Worm (Caenorhabditis elegans): ENCODE data around the gene T24A6.1.
"Not testable (repeated sequence)": the region's sequence is repeated elsewhere in the genome, so short reads cannot be mapped to it uniquely, and the experiment has no call there.

Gene T24A6.1

DNA sequence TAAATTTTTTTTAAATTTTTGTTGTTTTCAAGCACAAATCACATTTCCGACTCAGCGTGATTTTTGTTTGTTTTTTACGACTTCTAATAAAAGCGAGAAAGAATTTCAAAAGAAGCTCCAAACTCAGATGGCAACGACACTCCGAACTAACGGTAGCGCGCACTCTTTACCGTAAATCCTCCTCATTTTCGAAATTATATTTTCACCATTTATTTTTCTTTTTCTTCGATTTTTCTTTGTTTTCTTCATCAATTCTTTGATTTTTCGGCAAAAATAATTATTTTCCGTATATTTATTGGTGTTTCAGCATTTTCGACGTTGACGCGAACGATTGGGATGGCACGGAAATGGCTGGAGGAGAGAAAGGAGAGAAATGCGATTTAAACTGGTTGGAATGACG is at the start of gene T24A6.1:
Gene T24A6.1 (plus strand): TSS at position 301 of the 400 bp plus-strand sequence.
- TF ChIP-seq dao-5, him-1, W03F9.2 (tag; optimal IDR thresholded peaks at IDR 0.05): not testable (repeated sequence)

DNA sequence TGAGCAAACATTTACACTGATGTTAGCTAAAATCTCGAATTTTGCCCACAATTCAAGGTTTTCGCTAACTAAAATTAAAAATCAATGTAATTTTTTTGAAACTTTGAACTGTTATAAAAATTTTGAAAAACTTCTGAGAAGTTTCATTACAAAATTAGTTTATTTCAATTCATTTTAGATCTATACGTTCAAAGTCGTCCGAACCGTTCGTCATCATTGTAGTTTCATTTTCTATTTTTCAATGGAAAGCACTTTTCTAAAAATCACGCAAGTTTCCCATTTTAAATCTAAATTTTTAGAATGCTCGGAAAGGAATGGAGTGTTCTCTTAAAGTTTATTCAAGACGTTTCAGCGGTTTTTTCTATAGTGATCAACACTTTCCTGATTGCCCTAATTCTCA is 49.0 kb upstream of the T24A6.1 start, which contains the start of gene str-228:
Gene str-228 (plus strand): TSS at position 301 of the 400 bp plus-strand sequence.
- TF ChIP-seq dao-5 (tag; optimal IDR thresholded peaks at IDR 0.05) (no peak), W03F9.2 (tag; optimal IDR thresholded peaks at IDR 0.05) (no peak), him-1 (tag; optimal IDR thresholded peaks at IDR 0.05) (no peak)

DNA sequence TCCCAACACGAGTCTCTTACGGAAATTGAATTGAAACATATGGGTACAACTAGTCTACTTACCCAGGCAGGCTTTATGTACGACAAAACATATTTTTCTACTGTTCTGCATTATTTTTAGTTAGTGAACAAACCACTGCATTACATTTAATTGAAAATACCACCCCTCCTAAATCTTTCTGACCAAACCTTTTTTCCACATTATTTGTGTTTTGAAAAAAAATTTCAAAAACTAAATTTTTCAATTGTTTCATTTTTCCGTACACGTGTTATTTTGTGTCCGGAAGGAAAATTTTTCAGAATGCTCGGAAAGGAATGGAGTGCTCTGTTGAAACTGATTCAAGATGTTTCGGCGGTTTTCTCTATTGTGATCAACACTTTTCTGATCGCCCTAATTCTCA is 46.5 kb upstream of the T24A6.1 start, which contains the start of gene str-226:
Gene str-226 (plus strand): TSS at position 301 of the 400 bp plus-strand sequence.
- TF ChIP-seq dao-5 (tag; optimal IDR thresholded peaks at IDR 0.05) (no peak), W03F9.2 (tag; optimal IDR thresholded peaks at IDR 0.05) (no peak), him-1 (tag; optimal IDR thresholded peaks at IDR 0.05) (no peak)

DNA sequence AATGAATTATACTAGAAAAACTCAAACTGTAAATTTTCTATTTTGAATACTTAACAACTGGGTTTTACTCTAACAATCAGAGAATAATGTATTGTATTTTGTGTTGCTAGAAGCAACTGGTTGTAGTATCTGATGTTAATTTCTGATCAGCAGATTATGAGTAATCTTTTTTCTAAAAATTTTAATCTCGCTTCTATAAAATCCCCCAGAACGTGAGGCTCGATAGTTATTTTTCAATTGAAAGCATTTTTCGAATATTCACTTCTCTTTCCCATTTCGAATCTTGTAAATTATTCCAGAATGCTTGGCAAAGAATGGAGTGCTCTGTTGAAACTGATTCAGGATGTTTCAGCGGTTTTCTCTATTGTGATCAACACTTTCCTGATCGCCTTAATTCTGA is 41.0 kb upstream of the T24A6.1 start, which contains the start of gene str-227:
Gene str-227 (plus strand): TSS at position 301 of the 400 bp plus-strand sequence.
- no peak for TF ChIP-seq dao-5 (tag; optimal IDR thresholded peaks at IDR 0.05)
- TF ChIP-seq him-1 (tag; optimal IDR thresholded peaks at IDR 0.05): no peak
- no peak for TF ChIP-seq W03F9.2 (tag; optimal IDR thresholded peaks at IDR 0.05)

DNA sequence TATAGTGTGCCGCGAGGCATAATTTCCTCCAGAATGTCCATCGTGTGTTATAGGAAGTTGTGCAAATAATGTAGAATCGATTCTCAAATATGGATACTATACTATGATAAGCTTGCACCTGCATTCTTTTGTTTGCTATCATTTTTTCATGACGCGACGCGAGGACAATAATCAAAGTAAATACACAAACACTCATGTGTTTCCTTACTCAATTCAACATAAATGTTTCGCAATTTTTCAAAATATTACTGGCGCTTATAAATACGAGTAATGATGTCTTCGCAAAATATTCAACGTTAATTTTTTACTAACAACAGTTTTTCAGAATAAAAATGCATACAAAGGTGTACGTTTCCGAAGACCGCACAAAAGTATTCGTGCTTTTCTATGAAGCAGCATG is 35.6 kb upstream of the T24A6.1 start, which contains the start of gene irg-1:
Gene irg-1 (plus strand): TSS at position 326 of the 400 bp plus-strand sequence.
- TF ChIP-seq dao-5 (tag; optimal IDR thresholded peaks at IDR 0.05) (no peak), him-1 (tag; optimal IDR thresholded peaks at IDR 0.05) (no peak), W03F9.2 (tag; optimal IDR thresholded peaks at IDR 0.05) (no peak)

DNA sequence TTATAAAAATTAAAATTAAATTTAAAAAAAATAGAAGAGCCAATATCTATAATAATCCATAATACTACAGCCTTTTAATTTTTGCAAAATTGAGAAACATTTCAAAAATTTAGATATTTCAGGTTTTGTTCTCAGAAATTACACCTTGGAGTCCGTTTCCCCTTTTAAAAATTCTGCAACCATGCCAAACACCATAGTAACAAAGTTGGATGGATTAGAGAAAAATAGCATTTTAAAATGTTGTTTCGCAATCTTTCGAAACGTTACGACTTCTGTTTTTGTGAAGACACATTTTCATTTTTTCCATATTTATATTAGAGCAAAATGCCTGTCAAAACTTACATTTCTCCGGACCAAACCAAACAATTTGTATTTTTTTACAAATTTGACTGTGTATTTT is 33.9 kb upstream of the T24A6.1 start, which contains the start of gene T24A6.7:
Gene T24A6.7 (plus strand): TSS at position 301 of the 400 bp plus-strand sequence.
- no peak for TF ChIP-seq W03F9.2 (tag; optimal IDR thresholded peaks at IDR 0.05)

DNA sequence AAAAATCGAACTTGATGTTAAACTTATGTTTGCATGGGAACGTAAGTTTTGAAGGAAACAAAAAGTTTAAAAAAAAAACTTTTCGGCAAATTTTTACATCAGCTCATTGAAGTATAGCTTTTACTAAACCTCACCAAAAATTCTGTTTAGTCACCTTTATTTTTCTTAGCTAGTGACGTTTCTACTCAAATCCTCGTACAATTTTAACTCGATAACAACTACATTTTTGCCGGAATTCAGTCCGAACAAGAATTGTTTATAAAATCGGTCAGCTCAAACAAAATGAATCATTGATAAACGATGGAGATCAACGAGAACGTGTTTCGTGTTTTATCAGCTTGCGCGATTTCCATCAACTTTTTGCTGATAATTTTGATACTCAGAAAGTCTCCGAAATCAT is 32.0 kb upstream of the T24A6.1 start, which contains the start of gene str-260:
Gene str-260 (plus strand): TSS at position 301 of the 400 bp plus-strand sequence.
- TF ChIP-seq W03F9.2 (tag; optimal IDR thresholded peaks at IDR 0.05) (no peak), him-1 (tag; optimal IDR thresholded peaks at IDR 0.05) (no peak), dao-5 (tag; optimal IDR thresholded peaks at IDR 0.05) (no peak)

DNA sequence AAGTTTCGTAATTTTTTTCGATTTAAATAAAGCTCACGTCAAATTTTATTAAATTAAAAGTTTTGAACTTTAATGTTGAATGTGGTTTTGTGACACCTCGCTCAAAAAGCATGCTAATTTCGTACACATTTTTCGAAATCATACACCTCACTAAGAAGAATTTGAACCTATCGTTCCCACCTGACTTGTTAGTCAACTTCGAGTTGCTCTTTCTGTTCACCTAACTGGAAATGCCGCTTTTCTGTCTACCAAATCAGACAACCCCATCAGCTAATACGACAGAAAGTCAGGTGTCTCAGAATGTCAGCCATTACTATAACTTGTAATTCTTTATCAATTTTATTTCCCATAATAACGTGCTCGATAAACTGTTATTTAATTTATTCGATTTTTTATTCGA is 28.4 kb upstream of the T24A6.1 start, which contains the start of gene srbc-66:
Gene srbc-66 (plus strand): TSS at position 301 of the 400 bp plus-strand sequence.
- TF ChIP-seq dao-5 (tag; optimal IDR thresholded peaks at IDR 0.05) (no peak), W03F9.2 (tag; optimal IDR thresholded peaks at IDR 0.05) (no peak), him-1 (tag; optimal IDR thresholded peaks at IDR 0.05) (no peak)

DNA sequence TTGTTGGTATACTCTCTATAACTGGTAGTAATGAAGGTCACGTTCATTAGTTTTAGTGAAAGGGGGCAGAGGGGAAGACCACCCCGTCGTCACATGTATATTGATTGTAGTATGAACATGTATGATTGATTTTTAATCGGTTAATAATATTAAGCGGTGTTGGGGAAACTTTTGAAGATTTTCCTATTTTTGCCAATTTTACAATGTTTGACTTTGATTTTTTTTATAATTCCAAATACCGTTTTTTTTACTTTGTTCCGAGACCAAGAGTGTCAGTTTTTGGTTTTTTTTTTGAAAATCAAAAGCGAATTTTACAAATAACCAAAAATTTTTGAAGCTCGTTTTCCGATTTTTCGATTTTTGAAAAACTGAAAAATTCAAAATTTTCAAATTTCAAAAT is 23.6 kb upstream of the T24A6.1 start, which contains the start of gene nhr-221:
Gene nhr-221 (minus strand): TSS at position 101 of the 400 bp plus-strand sequence.
- TF ChIP-seq W03F9.2 (tag; optimal IDR thresholded peaks at IDR 0.05) (no peak), him-1 (tag; optimal IDR thresholded peaks at IDR 0.05) (no peak), dao-5 (tag; optimal IDR thresholded peaks at IDR 0.05) (no peak)

DNA sequence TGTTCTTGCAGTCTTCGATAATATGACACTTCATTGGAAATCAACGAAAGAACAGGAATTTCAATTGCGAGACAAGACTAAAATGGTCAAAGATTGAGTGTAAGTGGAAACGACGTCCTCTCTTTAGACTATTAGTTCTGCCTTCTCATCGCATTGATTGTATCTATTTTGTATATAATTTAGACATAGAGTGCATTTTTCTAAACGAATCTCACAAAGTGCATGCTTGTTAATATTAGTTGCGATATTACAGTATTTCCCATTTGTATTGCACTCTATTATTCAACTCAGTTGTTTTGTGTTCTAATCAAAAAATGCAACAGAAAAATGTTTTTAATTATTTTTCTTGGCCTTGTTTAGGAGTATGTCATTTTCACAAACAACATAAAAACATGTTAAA is 20.5 kb upstream of the T24A6.1 start, which contains the start of gene nhr-93:
Gene nhr-93 (minus strand): TSS at position 101 of the 400 bp plus-strand sequence.
- TF ChIP-seq dao-5 (tag; optimal IDR thresholded peaks at IDR 0.05) (no peak), him-1 (tag; optimal IDR thresholded peaks at IDR 0.05) (no peak), W03F9.2 (tag; optimal IDR thresholded peaks at IDR 0.05) (no peak)

DNA sequence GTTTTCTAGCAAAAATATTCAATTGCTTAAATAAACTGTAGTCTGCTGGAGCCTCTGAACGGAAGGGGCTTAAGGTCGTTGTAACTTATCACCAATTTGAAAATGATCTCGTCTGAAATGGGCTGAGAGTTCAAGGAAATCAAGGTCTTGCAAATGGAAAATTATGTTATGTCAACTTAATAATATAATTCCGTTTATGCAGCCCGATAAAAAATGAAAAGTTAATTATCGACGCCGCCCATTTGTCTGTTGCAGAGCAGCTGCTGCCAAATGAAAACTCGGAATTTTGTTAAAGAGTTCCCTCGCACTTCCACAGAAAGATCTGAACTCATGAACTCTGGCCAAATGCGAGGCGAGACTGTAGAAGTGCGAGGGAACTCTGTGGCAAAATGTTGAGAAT is 17.7 kb upstream of the T24A6.1 start, which contains the start of gene srbc-67:
Gene srbc-67 (minus strand): TSS at position 101 of the 400 bp plus-strand sequence.
- TF ChIP-seq W03F9.2 (tag; optimal IDR thresholded peaks at IDR 0.05) (no peak), him-1 (tag; optimal IDR thresholded peaks at IDR 0.05) (no peak), dao-5 (tag; optimal IDR thresholded peaks at IDR 0.05) (no peak)

DNA sequence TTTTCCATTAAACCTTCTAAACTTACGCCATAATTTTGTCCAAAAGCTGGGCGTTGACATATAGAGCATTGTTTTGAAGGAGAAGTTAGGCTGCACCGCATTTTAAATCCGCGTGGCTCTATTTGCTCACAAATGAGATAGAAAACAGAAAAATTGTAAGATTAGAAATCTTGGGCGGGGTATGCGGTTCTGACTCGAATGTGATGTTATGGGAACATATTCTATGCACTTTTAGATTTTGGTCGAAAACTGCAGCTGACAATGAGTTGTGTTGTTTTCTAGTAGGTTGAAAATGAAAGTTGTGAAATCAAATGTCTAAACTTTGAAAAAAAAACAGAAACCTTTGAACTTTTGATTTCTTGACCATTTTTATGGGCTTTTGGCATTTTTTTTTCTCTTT is 15.5 kb upstream of the T24A6.1 start, which contains the start of gene nhr-222:
Gene nhr-222 (minus strand): TSS at position 101 of the 400 bp plus-strand sequence.
- TF ChIP-seq W03F9.2 (tag; optimal IDR thresholded peaks at IDR 0.05) (no peak), him-1 (tag; optimal IDR thresholded peaks at IDR 0.05) (no peak), dao-5 (tag; optimal IDR thresholded peaks at IDR 0.05) (no peak)

DNA sequence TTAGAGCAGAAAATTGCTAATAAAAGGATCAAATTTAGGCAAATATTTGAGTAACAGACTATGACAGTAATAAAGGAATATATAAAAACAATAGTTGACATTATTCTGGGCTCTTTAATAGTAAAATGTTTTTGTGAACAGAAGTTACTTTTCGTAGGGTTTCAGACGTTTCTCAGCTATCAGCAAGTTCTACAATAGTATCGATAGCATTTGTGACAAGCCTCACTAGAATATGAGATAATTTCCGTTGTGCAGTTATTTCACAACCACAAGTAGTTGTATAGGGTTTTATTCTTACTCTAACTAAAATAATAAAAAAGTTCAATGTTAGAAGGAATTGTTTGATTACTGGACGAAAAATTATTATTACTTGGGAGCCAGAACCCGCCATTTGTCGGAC is 12.3 kb upstream of the T24A6.1 start, which contains the start of gene srbc-68:
Gene srbc-68 (minus strand): TSS at position 101 of the 400 bp plus-strand sequence.
- TF ChIP-seq dao-5 (tag; optimal IDR thresholded peaks at IDR 0.05) (no peak), W03F9.2 (tag; optimal IDR thresholded peaks at IDR 0.05) (no peak), him-1 (tag; optimal IDR thresholded peaks at IDR 0.05) (no peak)

DNA sequence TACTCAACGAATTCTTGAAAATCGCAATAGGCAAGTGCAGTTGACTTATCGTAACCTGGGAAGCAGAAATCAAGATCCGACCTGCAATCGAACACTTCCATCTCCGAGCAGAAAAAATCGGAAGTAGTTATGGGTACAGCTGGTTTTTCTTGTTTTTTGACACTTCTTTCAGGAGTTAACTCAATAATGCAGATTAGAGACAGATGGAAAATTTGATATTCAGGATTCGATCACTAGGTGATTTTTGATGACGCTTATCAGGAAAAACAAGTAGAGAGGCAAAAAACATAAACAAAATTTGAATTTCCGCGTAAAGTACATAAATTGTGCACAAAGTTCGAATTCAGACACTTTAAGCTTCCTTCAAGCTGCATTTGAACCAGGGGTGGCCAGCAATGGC is 10.0 kb upstream of the T24A6.1 start, which contains the start of gene srw-130:
Gene srw-130 (minus strand): TSS at position 101 of the 400 bp plus-strand sequence.
- no peak for TF ChIP-seq dao-5 (tag; optimal IDR thresholded peaks at IDR 0.05)
- TF ChIP-seq W03F9.2 (tag; optimal IDR thresholded peaks at IDR 0.05): no peak
- no peak for TF ChIP-seq him-1 (tag; optimal IDR thresholded peaks at IDR 0.05)
